Worm (Caenorhabditis elegans): ENCODE data around the gene ric-7.

Gene ric-7

ce11 chrV:14027384-14027783, 21.7 kb upstream of the ric-7 start, which contains the start of gene T08G5.3:
T08G5.3 (minus strand) TSS chrV:14027484.
- TF ChIP-seq nfya-2 (GFP tag; IDR thresholded peaks at IDR 0.05), result no peak
- no peak for TF ChIP-seq hrde-1 (tag; optimal IDR thresholded peaks at IDR 0.05; ENCODE audit: borderline replicate concordance)
- TF ChIP-seq egl-44 (GFP tag; IDR thresholded peaks at IDR 0.05), result no peak
- no peak for TF ChIP-seq ztf-18 (tag; optimal IDR thresholded peaks at IDR 0.05)
- no peak for TF ChIP-seq madf-8 (GFP tag; conservative IDR thresholded peaks at IDR 0.05)
- no peak for TF ChIP-seq Y79H2A.3 (GFP tag; conservative IDR thresholded peaks at IDR 0.05)
- no peak for TF ChIP-seq Y67H2A.10 (GFP tag; conservative IDR thresholded peaks at IDR 0.05)
- no peak for TF ChIP-seq nfyb-1 (GFP tag; IDR thresholded peaks at IDR 0.05)
- no peak for TF ChIP-seq snpc-4 (GFP tag; optimal IDR thresholded peaks at IDR 0.05)
- no peak for TF ChIP-seq snpc-4 (tag; optimal IDR thresholded peaks at IDR 0.05)
- TF ChIP-seq aptf-2 (GFP tag; conservative IDR thresholded peaks at IDR 0.05), result no peak
- TF ChIP-seq T26A5.8 (tag; optimal IDR thresholded peaks at IDR 0.05), result no peak
- no peak for TF ChIP-seq F55B11.4 (tag; optimal IDR thresholded peaks at IDR 0.05; ENCODE audit: borderline replicate concordance, insufficient read depth)
- no peak for TF ChIP-seq nhr-27 (tag; optimal IDR thresholded peaks at IDR 0.05)

- TF ChIP-seq T26A5.8 (tag; optimal IDR thresholded peaks at IDR 0.05) (no peak), ets-4 (GFP tag; optimal IDR thresholded peaks at IDR 0.05) (no peak)
Observed at ce11 chrV:14026194-14026593, 20.5 kb upstream of the ric-7 start, which contains the start of gene T08G5.2. T08G5.2 (minus strand) TSS chrV:14026294.

ce11 chrV:14023074-14023473, 17.4 kb upstream of the ric-7 start, which contains the start of gene T08G5.15:
T08G5.15 (minus strand) TSS chrV:14023174.
- TF ChIP-seq lin-35 (GFP tag; optimal IDR thresholded peaks at IDR 0.05) (no peak), D2030.7 (GFP tag; IDR thresholded peaks at IDR 0.05) (no peak), F22D6.2 (tag; optimal IDR thresholded peaks at IDR 0.05) (no peak), B0261.1 (tag; optimal IDR thresholded peaks at IDR 0.05) (no peak), T07F8.4 (tag; optimal IDR thresholded peaks at IDR 0.05) (no peak), athp-1 (tag; optimal IDR thresholded peaks at IDR 0.05) (no peak), xnd-1 (tag; optimal IDR thresholded peaks at IDR 0.05) (no peak), unc-62 (GFP tag; optimal IDR thresholded peaks at IDR 0.05) (no peak), Y53G8AR.9 (GFP tag; conservative IDR thresholded peaks at IDR 0.05) (no peak), nhr-80 (tag; optimal IDR thresholded peaks at IDR 0.05) (no peak), tbx-9 (tag; optimal IDR thresholded peaks at IDR 0.05; ENCODE audit: borderline replicate concordance) (no peak), lin-26 (GFP tag; IDR thresholded peaks at IDR 0.05) (no peak), nfya-2 (GFP tag; IDR thresholded peaks at IDR 0.05) (no peak), lsl-1 (GFP tag; optimal IDR thresholded peaks at IDR 0.05) (no peak), C06A6.2 (GFP tag; conservative IDR thresholded peaks at IDR 0.05) (no peak), let-607 (tag; optimal IDR thresholded peaks at IDR 0.05) (no peak), F39B2.1 (GFP tag; IDR thresholded peaks at IDR 0.05) (no peak)

- TF ChIP-seq hlh-12 (tag; optimal IDR thresholded peaks at IDR 0.05) (no peak), nhr-80 (tag; optimal IDR thresholded peaks at IDR 0.05) (peak; percentile 40)
Observed at ce11 chrV:14018640-14019039, 12.9 kb upstream of the ric-7 start, which contains the start of the genes mtl-2 and T08G5.1. mtl-2 (minus strand) TSS chrV:14018673. T08G5.1 (plus strand) TSS chrV:14018766.

ce11 chrV:14017476-14017875, 11.8 kb upstream of the ric-7 start, which contains the start of gene srh-308:
srh-308 (minus strand) TSS chrV:14017576.
- no peak for TF ChIP-seq F57C9.4 (tag; optimal IDR thresholded peaks at IDR 0.05)
- TF ChIP-seq Y53F4B.3 (GFP tag; IDR thresholded peaks at IDR 0.05), result no peak
- no peak for TF ChIP-seq akir-1 (GFP tag; optimal IDR thresholded peaks at IDR 0.05)
- no peak for TF ChIP-seq rec-8 (tag; optimal IDR thresholded peaks at IDR 0.05)
- TF ChIP-seq ceh-40 (GFP tag; IDR thresholded peaks at IDR 0.05), result no peak
- TF ChIP-seq B0035.1 (tag; optimal IDR thresholded peaks at IDR 0.05), result no peak
- no peak for TF ChIP-seq ama-1 (optimal IDR thresholded peaks at IDR 0.05)
- no peak for TF ChIP-seq ama-1 (GFP tag; optimal IDR thresholded peaks at IDR 0.05)
- TF ChIP-seq attf-6 (GFP tag; IDR thresholded peaks at IDR 0.05), result no peak
- no peak for TF ChIP-seq gei-17 (GFP tag; optimal IDR thresholded peaks at IDR 0.05)
- no peak for TF ChIP-seq efl-1 (GFP tag; optimal IDR thresholded peaks at IDR 0.05)
- TF ChIP-seq ceh-100 (GFP tag; IDR thresholded peaks at IDR 0.05), result no peak
- TF ChIP-seq ekl-4 (GFP tag; IDR thresholded peaks at IDR 0.05), result no peak

Measured in whole organism, young adult.